Fruit fly (Drosophila melanogaster) whole organism, pupa: ENCODE measurements around the gene btz.

Experiments used
- CG10348 ChIP-seq: fragments of 200-800 bp; sonication (Bioruptor generic); IDR thresholded peaks from 2 replicates; pipeline ENCODE4 v1.3.6; 2022; ENCODE audit warnings: missing biosample characterization, missing genetic modification characterization
- CG12605 ChIP-seq: fragments of 200-800 bp; sonication (Bioruptor generic); IDR thresholded peaks from 2 replicates; pipeline ENCODE4 v1.3.6; 2022; ENCODE audit warnings: missing biosample characterization, missing genetic modification characterization
- CG13204 ChIP-seq: fragments of 200-800 bp; sonication (Bioruptor generic); optimal IDR thresholded peaks from 2 replicates; lab custom pipeline; 2018; ENCODE audit warnings: missing biosample characterization, mild to moderate bottlenecking, missing genetic modification characterization, moderate library complexity
- CG14655 ChIP-seq: fragments of 200-800 bp; sonication (Bioruptor generic); optimal IDR thresholded peaks from 3 replicates; lab custom pipeline; 2017; ENCODE audit warnings: mild to moderate bottlenecking, missing biosample characterization, missing genetic modification reagents, missing genetic modification characterization
- CG15710 ChIP-seq: fragments of 200-800 bp; sonication (Bioruptor generic); optimal IDR thresholded peaks from 2 replicates; lab custom pipeline; 2018; ENCODE audit warnings: missing biosample characterization, mild to moderate bottlenecking, missing genetic modification characterization, moderate library complexity
- CG17806 ChIP-seq: fragments of 200-800 bp; sonication (Bioruptor generic); optimal IDR thresholded peaks from 2 replicates; lab custom pipeline; 2018; ENCODE audit warnings: missing biosample characterization, mild to moderate bottlenecking, missing genetic modification characterization, moderate library complexity
- CG32121 ChIP-seq: fragments of 200-800 bp; sonication (Bioruptor generic); IDR thresholded peaks from 2 replicates; pipeline ENCODE4 v1.3.6; 2022; ENCODE audit warnings: missing biosample characterization, missing genetic modification characterization
- CG34367 ChIP-seq: fragments of 200-800 bp; sonication (Bioruptor generic); optimal IDR thresholded peaks from 2 replicates; lab custom pipeline; 2018; ENCODE audit warnings: missing biosample characterization, mild to moderate bottlenecking, missing genetic modification characterization
- CG4496 ChIP-seq: fragments of 200-800 bp; sonication (Bioruptor generic); IDR thresholded peaks from 3 replicates; pipeline ENCODE4 v1.3.6; 2022; ENCODE audit warnings: missing biosample characterization, missing genetic modification characterization
- CG8159 ChIP-seq: fragments of 200-800 bp; sonication (Bioruptor generic); optimal IDR thresholded peaks from 3 replicates; lab custom pipeline; 2018; ENCODE audit warnings: missing biosample characterization, mild to moderate bottlenecking, missing genetic modification characterization, moderate library complexity
- CG8301 ChIP-seq: fragments of 200-800 bp; sonication (Bioruptor generic); optimal IDR thresholded peaks from 2 replicates; lab custom pipeline; 2018; ENCODE audit warnings: missing biosample characterization, mild to moderate bottlenecking, missing genetic modification characterization
- CG9948 ChIP-seq: fragments of 200-800 bp; sonication (Bioruptor generic); optimal IDR thresholded peaks from 2 replicates; lab custom pipeline; 2018; ENCODE audit warnings: missing biosample characterization, mild to moderate bottlenecking, missing genetic modification characterization, moderate library complexity
- D1 ChIP-seq: fragments of 200-800 bp; sonication (Bioruptor generic); optimal IDR thresholded peaks from 2 replicates; lab custom pipeline; 2018; ENCODE audit warnings: missing biosample characterization, mild to moderate bottlenecking, missing genetic modification characterization, moderate library complexity
- EcR ChIP-seq: fragments of 200-800 bp; sonication (Bioruptor generic); optimal IDR thresholded peaks from 3 replicates; lab custom pipeline; 2019; ENCODE audit warnings: missing biosample characterization, missing genetic modification characterization, mild to moderate bottlenecking, moderate library complexity, missing genetic modification reagents
- Ets98B ChIP-seq: fragments of 200-800 bp; sonication (Bioruptor generic); IDR thresholded peaks from 2 replicates; pipeline ENCODE4 v1.3.6; 2022; ENCODE audit warnings: missing biosample characterization, missing genetic modification characterization
- Pif1A ChIP-seq: fragments of 200-800 bp; sonication (Bioruptor generic); optimal IDR thresholded peaks from 3 replicates; lab custom pipeline; 2016; ENCODE audit warnings: missing biosample characterization, missing genetic modification characterization
- Pif1B ChIP-seq: fragments of 200-800 bp; sonication (Bioruptor generic); optimal IDR thresholded peaks from 3 replicates; lab custom pipeline; 2016; ENCODE audit warnings: missing biosample characterization, missing genetic modification characterization
- Snoo ChIP-seq: fragments of 200-800 bp; sonication (Bioruptor generic); optimal IDR thresholded peaks from 3 replicates; lab custom pipeline; 2017; ENCODE audit warnings: missing biosample characterization, mild to moderate bottlenecking, missing genetic modification characterization, inconsistent platforms
- fd96Ca ChIP-seq: fragments of 200-800 bp; sonication (Bioruptor generic); IDR thresholded peaks from 3 replicates; pipeline ENCODE4 v1.3.6; 2022; ENCODE audit warnings: missing biosample characterization, missing genetic modification characterization
- gl ChIP-seq: fragments of 200-800 bp; sonication (Bioruptor generic); optimal IDR thresholded peaks from 2 replicates; lab custom pipeline; 2018; ENCODE audit warnings: missing biosample characterization, mild to moderate bottlenecking, missing genetic modification characterization
- rn ChIP-seq: fragments of 200-800 bp; sonication (Bioruptor generic); IDR thresholded peaks from 2 replicates; pipeline ENCODE4 v1.3.6; 2022; ENCODE audit warnings: missing biosample characterization, missing genetic modification characterization

Gene btz

DNA sequence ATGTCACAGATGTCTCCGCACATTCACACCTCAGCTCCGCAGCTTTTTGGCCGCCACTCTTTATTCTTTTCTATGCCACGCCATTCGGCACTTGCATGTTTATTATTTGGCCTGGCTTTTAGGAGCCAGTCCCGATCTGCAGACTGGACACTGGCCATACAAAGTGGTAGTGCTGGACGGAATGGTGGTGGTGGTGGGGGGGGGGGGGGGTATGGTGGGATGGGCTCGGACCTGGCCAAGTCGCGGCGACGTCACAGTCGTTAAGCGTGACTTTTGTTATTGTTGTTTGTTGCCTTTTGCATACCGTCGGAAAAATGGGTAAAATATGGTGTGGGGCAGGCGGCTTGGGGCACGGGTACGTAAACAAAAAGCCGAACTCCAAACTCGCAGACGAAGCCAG is 15.1 kb upstream of the btz start:
- TF ChIP-seq CG8301: no peak
- TF ChIP-seq Ets98B (GFP tag; lab: Robert Waterston, UW): 0 out of 2 replicates have a peak, but pooled peaks have one; percentile 6
- TF ChIP-seq CG8159: no peak
- TF ChIP-seq EcR: peak; percentile 20
- no peak for TF ChIP-seq CG4496 (GFP tag; lab: Robert Waterston, UW)
- peak; percentile 77 for TF ChIP-seq CG13204 (GFP tag; lab: Kevin White, UChicago)

DNA sequence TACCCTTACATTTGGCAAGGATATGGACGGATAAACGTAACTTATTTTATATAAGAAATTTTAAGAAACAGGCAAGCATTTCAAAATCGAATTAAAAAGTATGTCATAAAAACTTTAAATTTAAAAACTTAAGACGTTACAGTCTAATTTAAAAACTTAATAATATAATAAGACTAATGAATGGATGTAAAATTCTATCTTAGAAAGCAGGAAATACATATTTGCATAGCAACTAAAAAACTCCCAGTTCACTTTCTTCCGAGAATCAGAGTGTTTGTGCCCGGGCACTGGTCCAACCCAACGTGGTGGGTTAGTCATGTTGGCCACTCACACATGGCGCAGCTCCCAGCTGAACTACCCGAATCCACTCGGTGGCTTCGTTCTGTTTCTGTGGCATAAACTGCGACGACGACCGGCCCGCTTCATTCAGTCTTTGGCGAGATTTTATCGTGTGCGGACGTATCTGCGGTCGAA is 14.6 kb upstream of the btz start, which contains the start of gene CG12880:
CG12880 (plus strand) TSS at position 424 of the 474 bp plus-strand sequence.
- TF ChIP-seq CG34367 (tag; lab: Kevin White, UChicago): no peak
- no peak for TF ChIP-seq Snoo
- TF ChIP-seq D1 (tag; lab: Kevin White, UChicago): no peak
- TF ChIP-seq CG15710 (tag; lab: Kevin White, UChicago): peak; percentile 42
- no peak for TF ChIP-seq CG10348 (GFP tag; lab: Robert Waterston, UW)
- TF ChIP-seq CG9948 (tag; lab: Kevin White, UChicago): peak; percentile 21
- TF ChIP-seq CG4496 (GFP tag; lab: Robert Waterston, UW): no peak; the same call in 2 of the 3 replicates
- peak; percentile 22 for TF ChIP-seq Pif1A
- TF ChIP-seq gl (tag; lab: Kevin White, UChicago): no peak
- TF ChIP-seq CG13204 (GFP tag; lab: Kevin White, UChicago): no peak
- peak; percentile 57 for TF ChIP-seq CG8159
- no peak for TF ChIP-seq Ets98B (GFP tag; lab: Robert Waterston, UW)
- TF ChIP-seq CG17806 (tag; lab: Kevin White, UChicago): no peak
- TF ChIP-seq fd96Ca: no peak
- peak; percentile 40 for TF ChIP-seq CG8301
- TF ChIP-seq rn (GFP tag; lab: Robert Waterston, UW): no peak
- no peak for TF ChIP-seq EcR
- TF ChIP-seq Pif1B (GFP tag; lab: Kevin White, UChicago): peak; percentile 35
- TF ChIP-seq CG32121 (GFP tag; lab: Robert Waterston, UW): no peak
- TF ChIP-seq CG12605 (GFP tag; lab: Robert Waterston, UW): no peak
- peak; percentile 72 for TF ChIP-seq CG14655 (GFP tag; lab: Kevin White, UChicago)

- TF ChIP-seq CG4496 (GFP tag; lab: Robert Waterston, UW) (no peak), Snoo (no peak), Ets98B (GFP tag; lab: Robert Waterston, UW) (no peak), CG9948 (tag; lab: Kevin White, UChicago) (no peak), gl (tag; lab: Kevin White, UChicago) (no peak)
Measured at dm6 chr3R:27688034-27688433, 12.1 kb upstream of the btz start, which contains the start of gene CG31055. TSS of gene CG31055 (minus strand) at chr3R:27688134.

DNA sequence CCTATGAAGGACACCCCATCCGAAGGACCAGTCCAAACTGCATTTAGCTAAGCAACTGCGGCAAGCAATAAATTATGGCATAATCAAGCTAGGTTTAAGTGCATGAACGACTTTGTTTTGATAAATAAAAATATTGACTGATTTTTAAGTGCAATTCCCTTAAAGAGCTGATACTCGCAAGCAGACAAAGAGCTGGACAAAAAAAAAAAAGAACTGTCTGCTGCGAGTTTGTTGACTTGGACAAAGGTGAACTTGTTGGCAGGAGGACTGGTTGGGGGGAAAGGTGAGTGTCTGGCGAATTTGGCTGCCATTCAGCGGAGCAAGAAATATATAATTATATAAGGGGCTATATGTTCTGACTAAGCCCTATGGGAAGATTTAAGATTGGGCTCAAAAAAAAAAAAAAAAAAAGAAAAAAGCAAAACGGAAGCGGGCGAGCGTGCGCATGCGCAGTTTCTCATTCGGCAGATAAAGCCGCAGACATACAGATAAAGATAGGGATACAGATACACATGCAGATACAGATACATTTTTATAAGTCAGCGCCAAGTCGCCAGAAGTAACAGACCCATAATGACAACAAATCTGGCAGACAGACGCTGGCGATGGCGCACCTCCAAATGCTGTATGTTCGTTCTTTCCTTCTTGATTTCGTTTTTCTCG is 7.4 kb upstream of the btz start:
- TF ChIP-seq rn (GFP tag; lab: Robert Waterston, UW) (no peak), CG12605 (GFP tag; lab: Robert Waterston, UW) (no peak), CG15710 (tag; lab: Kevin White, UChicago) (no peak), CG4496 (GFP tag; lab: Robert Waterston, UW) (no peak), CG10348 (GFP tag; lab: Robert Waterston, UW) (no peak), CG14655 (GFP tag; lab: Kevin White, UChicago) (no peak), D1 (tag; lab: Kevin White, UChicago) (no peak), CG8159 (no peak), Pif1B (GFP tag; lab: Kevin White, UChicago) (no peak), Pif1A (no peak), CG13204 (GFP tag; lab: Kevin White, UChicago) (peak; percentile 52), CG34367 (tag; lab: Kevin White, UChicago) (no peak), EcR (peak; percentile 85)
- TF ChIP-seq, all 21 proteins: peak for 2

DNA sequence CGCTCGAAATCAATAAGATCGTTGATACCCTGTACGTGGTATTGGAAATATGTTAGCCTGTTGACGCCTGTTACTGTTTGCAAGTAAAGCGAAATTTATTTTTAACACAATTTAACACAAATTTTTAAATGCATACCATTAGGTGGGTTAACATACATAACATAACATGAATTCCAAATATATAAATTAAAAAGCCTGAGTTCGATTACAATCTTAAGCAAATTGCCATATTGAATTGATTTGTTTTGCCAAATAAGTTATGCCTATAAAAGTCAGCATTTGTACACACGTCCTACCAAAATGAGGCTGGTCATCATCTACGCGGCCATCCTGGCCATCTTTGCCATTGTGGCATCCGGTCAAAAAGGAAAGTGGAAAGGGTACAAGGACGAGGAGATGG is 6.1 kb upstream of the btz start, which contains the start of gene CG43319:
CG43319 (plus strand) TSS at position 301 of the 400 bp plus-strand sequence.
- TF ChIP-seq CG8301: no peak
- no peak for TF ChIP-seq CG12605 (GFP tag; lab: Robert Waterston, UW)
- TF ChIP-seq CG13204 (GFP tag; lab: Kevin White, UChicago): no peak
- TF ChIP-seq fd96Ca: no peak
- TF ChIP-seq CG32121 (GFP tag; lab: Robert Waterston, UW): no peak
- TF ChIP-seq EcR: no peak
- TF ChIP-seq CG17806 (tag; lab: Kevin White, UChicago): no peak
- TF ChIP-seq Pif1A: no peak
- TF ChIP-seq CG15710 (tag; lab: Kevin White, UChicago): no peak
- TF ChIP-seq Pif1B (GFP tag; lab: Kevin White, UChicago): no peak
- TF ChIP-seq, all 21 proteins: peak for 0

DNA sequence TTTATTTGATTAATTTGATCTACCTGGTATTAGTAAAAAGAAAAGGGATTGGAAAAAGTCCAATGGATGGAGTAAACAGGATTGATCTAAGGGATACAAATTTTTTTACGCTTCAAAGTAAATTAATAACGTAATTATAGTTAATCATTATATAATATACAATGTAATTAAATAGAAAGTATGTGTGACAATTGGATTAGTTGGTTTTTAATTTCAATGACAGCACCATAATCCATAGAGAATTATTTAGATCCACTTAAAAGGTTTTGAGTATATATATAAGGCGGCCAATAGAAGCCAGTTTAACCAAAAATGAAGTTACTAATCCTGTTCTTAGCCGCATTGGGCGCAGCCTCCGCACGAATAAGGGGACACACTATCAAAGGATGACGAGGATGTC is 5.6 kb upstream of the btz start, which contains the start of gene Acp98AB:
Acp98AB (plus strand) TSS at position 301 of the 400 bp plus-strand sequence.
- TF ChIP-seq CG10348 (GFP tag; lab: Robert Waterston, UW) (no peak), D1 (tag; lab: Kevin White, UChicago) (no peak), CG4496 (GFP tag; lab: Robert Waterston, UW) (no peak), CG8159 (no peak), fd96Ca (no peak), Ets98B (GFP tag; lab: Robert Waterston, UW) (no peak), EcR (no peak), CG17806 (tag; lab: Kevin White, UChicago) (no peak), rn (GFP tag; lab: Robert Waterston, UW) (no peak)
